Worm (Caenorhabditis elegans) whole organism, L4 larva: ENCODE measurements around the gene ZK792.12.
A peak's percentile ranks its signal among the peaks of the same experiment; 100 is the strongest.

Experiments
- D1046.2 ChIP-seq: fragments of 200-800 bp; sonication (Bioruptor generic); IDR thresholded peaks from 2 replicates; pipeline ENCODE4 v1.3.6; 2022; ENCODE audit warnings: missing genetic modification characterization, missing compliant biosample characterization
- F26F4.8 ChIP-seq: fragments of 200-800 bp; sonication (Bioruptor generic); conservative IDR thresholded peaks from 2 replicates; pipeline ENCODE4 v1.3.6; 2022; ENCODE audit warnings: missing genetic modification characterization, missing compliant biosample characterization
- F44E2.7 ChIP-seq: fragments of 200-800 bp; sonication (Bioruptor generic); IDR thresholded peaks from 2 replicates; pipeline ENCODE4 v2.1.2; 2022; ENCODE audit warnings: missing genetic modification characterization, missing compliant biosample characterization
- F49E8.2 ChIP-seq: sonication (generic microtip); optimal IDR thresholded peaks from 2 replicates; lab custom pipeline; 2016; ENCODE audit warnings: missing compliant biosample characterization, mild to moderate bottlenecking, missing genetic modification characterization, borderline replicate concordance
- R02D3.7 ChIP-seq: fragments of 150-350 bp; sonication (generic microtip); optimal IDR thresholded peaks from 3 replicates; lab custom pipeline; 2014; ENCODE audit warnings: missing biosample characterization, missing genetic modification characterization
- T20F7.1 ChIP-seq: fragments of 200-800 bp; sonication (Bioruptor generic); optimal IDR thresholded peaks from 2 replicates; lab custom pipeline; 2018; ENCODE audit warnings: mild to moderate bottlenecking, missing genetic modification characterization, missing compliant biosample characterization
- T26A8.4 ChIP-seq: fragments of 200-800 bp; sonication (Bioruptor generic); IDR thresholded peaks from 2 replicates; pipeline ENCODE4 v1.3.6; 2022; ENCODE audit warnings: missing genetic modification characterization, missing compliant biosample characterization
- Y75B8A.6 ChIP-seq: fragments of 200-800 bp; sonication (Bioruptor generic); IDR thresholded peaks from 2 replicates; pipeline ENCODE4 v1.3.6; 2022; ENCODE audit warnings: missing genetic modification reagents, missing genetic modification characterization, missing compliant biosample characterization
- ZK337.2 ChIP-seq: fragments of 200-800 bp; sonication (Bioruptor generic); IDR thresholded peaks from 2 replicates; pipeline ENCODE4 v1.3.6; 2022; ENCODE audit warnings: missing genetic modification reagents, missing genetic modification characterization, missing compliant biosample characterization
- aly-2 ChIP-seq: sonication (generic microtip); optimal IDR thresholded peaks from 2 replicates; lab custom pipeline; 2018; ENCODE audit warnings: missing biosample characterization, missing genetic modification characterization
- ceh-20 ChIP-seq: fragments of 200-800 bp; sonication (Bioruptor generic); IDR thresholded peaks from 2 replicates; pipeline ENCODE4 v1.3.6; 2022; ENCODE audit warnings: missing genetic modification reagents, missing genetic modification characterization, missing compliant biosample characterization
- ceh-62 ChIP-seq: sonication (generic microtip); optimal IDR thresholded peaks from 2 replicates; lab custom pipeline; 2017; ENCODE audit warnings: missing biosample characterization, missing genetic modification characterization
- daf-16 ChIP-seq, 3 experiments: sonication (generic microtip); optimal IDR thresholded peaks; 2 replicates each; lab custom pipeline; 2016 to 2017; ENCODE audit warnings: missing genetic modification characterization in 3 of 3, missing genetic modification reagents in 3 of 3, mild to moderate bottlenecking in 2 of 3, missing compliant biosample characterization in 2 of 3, missing biosample characterization in 1 of 3, moderate library complexity in 1 of 3
- daf-19 ChIP-seq: fragments of 200-800 bp; sonication (Bioruptor generic); conservative IDR thresholded peaks from 2 replicates; pipeline ENCODE4 v1.3.6; 2022; ENCODE audit warnings: missing genetic modification characterization, missing compliant biosample characterization
- dmd-8 ChIP-seq: fragments of 200-800 bp; sonication (Bioruptor generic); IDR thresholded peaks from 2 replicates; pipeline ENCODE4 v1.3.6; 2022; ENCODE audit warnings: missing genetic modification characterization, missing compliant biosample characterization
- dpl-1 ChIP-seq: fragments of 150-350 bp; optimal IDR thresholded peaks from 2 replicates; lab custom pipeline; 2014; ENCODE audit warnings: missing biosample characterization, missing genetic modification reagents, missing genetic modification characterization
- duxl-1 ChIP-seq: sonication (generic microtip); optimal IDR thresholded peaks from 2 replicates; lab custom pipeline; 2016; ENCODE audit warnings: mild to moderate bottlenecking, missing genetic modification characterization, moderate library complexity, missing compliant biosample characterization; ENCODE audit not compliant: poor library complexity
- dve-1 ChIP-seq: sonication (generic microtip); optimal IDR thresholded peaks from 2 replicates; lab custom pipeline; 2017; ENCODE audit warnings: antibody characterized with exemption, mild to moderate bottlenecking, missing genetic modification characterization, missing compliant biosample characterization; ENCODE audit not compliant: insufficient read depth
- egl-43 ChIP-seq: fragments of 200-800 bp; sonication (Bioruptor generic); IDR thresholded peaks from 2 replicates; pipeline ENCODE4 v1.3.6; 2022; ENCODE audit warnings: missing genetic modification reagents, missing genetic modification characterization, missing compliant biosample characterization
- fkh-10 ChIP-seq: fragments of 150-350 bp; optimal IDR thresholded peaks from 2 replicates; lab custom pipeline; 2014; ENCODE audit warnings: missing biosample characterization, missing genetic modification reagents, missing genetic modification characterization
- hif-1 ChIP-seq, 2 experiments: sonication (generic microtip); optimal IDR thresholded peaks; 2 replicates each; lab custom pipeline; 2016 to 2017; ENCODE audit warnings: missing compliant biosample characterization in 2 of 2, missing genetic modification characterization in 2 of 2, missing genetic modification reagents in 2 of 2, missing genotype in 2 of 2, mild to moderate bottlenecking in 1 of 2
- hlh-30 ChIP-seq: sonication (generic microtip); optimal IDR thresholded peaks from 2 replicates; lab custom pipeline; 2017; ENCODE audit warnings: antibody characterized with exemption, mild to moderate bottlenecking, missing genetic modification characterization, missing compliant biosample characterization; ENCODE audit not compliant: insufficient read depth
- lim-7 ChIP-seq: fragments of 200-800 bp; sonication (Bioruptor generic); IDR thresholded peaks from 2 replicates; pipeline ENCODE4 v1.3.6; 2022; ENCODE audit warnings: missing genetic modification characterization, missing compliant biosample characterization
- lin-13 ChIP-seq: fragments of 150-350 bp; optimal IDR thresholded peaks from 2 replicates; lab custom pipeline; 2014; ENCODE audit warnings: missing biosample characterization, missing genetic modification reagents, missing genetic modification characterization
- lin-29 ChIP-seq: fragments of 200-800 bp; sonication (Bioruptor generic); IDR thresholded peaks from 2 replicates; pipeline ENCODE4 v1.3.6; 2022; ENCODE audit warnings: missing genetic modification reagents, missing genetic modification characterization, missing compliant biosample characterization
- lin-38 ChIP-seq: fragments of 200-800 bp; sonication (Bioruptor generic); IDR thresholded peaks from 2 replicates; pipeline ENCODE4 v1.3.6; 2022; ENCODE audit warnings: missing genetic modification reagents, missing genetic modification characterization, missing compliant biosample characterization
- lin-39 ChIP-seq: fragments of 150-350 bp; optimal IDR thresholded peaks from 2 replicates; lab custom pipeline; 2014; ENCODE audit warnings: missing biosample characterization, missing genetic modification reagents, missing genetic modification characterization
- lir-3 ChIP-seq: sonication (generic microtip); optimal IDR thresholded peaks from 2 replicates; lab custom pipeline; 2016; ENCODE audit warnings: mild to moderate bottlenecking, missing genetic modification characterization, missing compliant biosample characterization
- lsy-2 ChIP-seq, 2 experiments: fragments of 150-350 bp in 1 of 2; sonication (generic microtip) in 1 of 2; optimal IDR thresholded peaks; 2 replicates each; lab custom pipeline; 2014 to 2017; ENCODE audit warnings: missing biosample characterization in 2 of 2, missing genetic modification characterization in 2 of 2
- mdl-1 ChIP-seq, 2 experiments: fragments of 150-350 bp in 1 of 2; sonication (generic microtip) in 1 of 2; optimal IDR thresholded peaks; 2 replicates each; lab custom pipeline; 2014 to 2017; ENCODE audit warnings: missing biosample characterization in 2 of 2, missing genetic modification characterization in 2 of 2
- mep-1 ChIP-seq: fragments of 150-350 bp; sonication (generic microtip); optimal IDR thresholded peaks from 3 replicates; lab custom pipeline; 2014; ENCODE audit warnings: missing biosample characterization, missing genetic modification characterization
- mes-2 ChIP-seq: sonication (generic microtip); optimal IDR thresholded peaks from 2 replicates; lab custom pipeline; 2016; ENCODE audit warnings: missing genotype, mild to moderate bottlenecking, missing genetic modification characterization, missing compliant biosample characterization; ENCODE audit not compliant: poor library complexity, severe bottlenecking
- mxl-3 ChIP-seq: fragments of 200-800 bp; sonication (Bioruptor generic); optimal IDR thresholded peaks from 2 replicates; lab custom pipeline; 2018; ENCODE audit warnings: mild to moderate bottlenecking, missing genetic modification characterization, missing compliant biosample characterization
- nhr-10 ChIP-seq: fragments of 150-350 bp; optimal IDR thresholded peaks from 2 replicates; lab custom pipeline; 2014; ENCODE audit warnings: missing biosample characterization, missing genetic modification characterization
- nhr-102 ChIP-seq: sonication (generic microtip); optimal IDR thresholded peaks from 2 replicates; lab custom pipeline; 2016; ENCODE audit warnings: mild to moderate bottlenecking, missing genetic modification characterization, moderate library complexity, missing compliant biosample characterization
- nhr-11 ChIP-seq: fragments of 150-350 bp; optimal IDR thresholded peaks from 2 replicates; lab custom pipeline; 2014; ENCODE audit warnings: missing biosample characterization, missing genetic modification characterization
- nhr-48 ChIP-seq: sonication (generic microtip); optimal IDR thresholded peaks from 2 replicates; lab custom pipeline; 2016; ENCODE audit warnings: mild to moderate bottlenecking, missing genetic modification characterization, missing compliant biosample characterization
- pha-4 ChIP-seq, 2 experiments: fragments of 150-350 bp in 1 of 2; fragments of 200-800 bp in 1 of 2; sonication (Bioruptor generic) in 1 of 2; IDR thresholded peaks in 1 of 2; optimal IDR thresholded peaks in 1 of 2; 2 replicates each; pipeline versions ENCODE4 v1.3.6 to Lab custom; 2014 to 2022; ENCODE audit warnings: missing genetic modification characterization in 2 of 2, missing genetic modification reagents in 2 of 2, missing biosample characterization in 1 of 2, missing compliant biosample characterization in 1 of 2
- rbr-2 ChIP-seq: sonication (generic microtip); optimal IDR thresholded peaks from 2 replicates; lab custom pipeline; 2016; ENCODE audit warnings: missing genotype, missing genetic modification characterization, missing compliant biosample characterization
- saeg-2 ChIP-seq: fragments of 200-800 bp; sonication (Bioruptor generic); IDR thresholded peaks from 2 replicates; pipeline ENCODE4 v1.3.6; 2022; ENCODE audit warnings: missing genetic modification reagents, missing genetic modification characterization, missing compliant biosample characterization
- snpc-1.2 ChIP-seq: fragments of 200-800 bp; sonication (Bioruptor generic); IDR thresholded peaks from 2 replicates; pipeline ENCODE4 v1.3.6; 2022; ENCODE audit warnings: missing genetic modification reagents, missing genetic modification characterization, missing compliant biosample characterization
- spr-1 ChIP-seq: sonication (generic microtip); optimal IDR thresholded peaks from 2 replicates; lab custom pipeline; 2016; ENCODE audit warnings: mild to moderate bottlenecking, missing genetic modification characterization, missing compliant biosample characterization
- spr-3 ChIP-seq: fragments of 200-800 bp; sonication (Bioruptor generic); optimal IDR thresholded peaks from 2 replicates; lab custom pipeline; 2018; ENCODE audit warnings: mild to moderate bottlenecking, missing genetic modification characterization, missing compliant biosample characterization
- tag-97 ChIP-seq: fragments of 200-800 bp; sonication (Bioruptor generic); IDR thresholded peaks from 2 replicates; pipeline ENCODE4 v1.3.6; 2022; ENCODE audit warnings: missing genetic modification characterization, missing compliant biosample characterization
- zag-1 ChIP-seq: fragments of 150-350 bp; optimal IDR thresholded peaks from 2 replicates; lab custom pipeline; 2014; ENCODE audit warnings: missing biosample characterization, missing genetic modification characterization
- zfp-2 ChIP-seq: sonication (generic microtip); optimal IDR thresholded peaks from 2 replicates; lab custom pipeline; 2016; ENCODE audit warnings: mild to moderate bottlenecking, missing genetic modification characterization, missing compliant biosample characterization
- zip-2 ChIP-seq: fragments of 150-350 bp; optimal IDR thresholded peaks from 2 replicates; lab custom pipeline; 2014; ENCODE audit warnings: missing biosample characterization, missing genetic modification characterization
- ztf-11 ChIP-seq: fragments of 150-350 bp; optimal IDR thresholded peaks from 2 replicates; lab custom pipeline; 2014; ENCODE audit warnings: missing biosample characterization, missing genetic modification characterization

Gene ZK792.12

DNA sequence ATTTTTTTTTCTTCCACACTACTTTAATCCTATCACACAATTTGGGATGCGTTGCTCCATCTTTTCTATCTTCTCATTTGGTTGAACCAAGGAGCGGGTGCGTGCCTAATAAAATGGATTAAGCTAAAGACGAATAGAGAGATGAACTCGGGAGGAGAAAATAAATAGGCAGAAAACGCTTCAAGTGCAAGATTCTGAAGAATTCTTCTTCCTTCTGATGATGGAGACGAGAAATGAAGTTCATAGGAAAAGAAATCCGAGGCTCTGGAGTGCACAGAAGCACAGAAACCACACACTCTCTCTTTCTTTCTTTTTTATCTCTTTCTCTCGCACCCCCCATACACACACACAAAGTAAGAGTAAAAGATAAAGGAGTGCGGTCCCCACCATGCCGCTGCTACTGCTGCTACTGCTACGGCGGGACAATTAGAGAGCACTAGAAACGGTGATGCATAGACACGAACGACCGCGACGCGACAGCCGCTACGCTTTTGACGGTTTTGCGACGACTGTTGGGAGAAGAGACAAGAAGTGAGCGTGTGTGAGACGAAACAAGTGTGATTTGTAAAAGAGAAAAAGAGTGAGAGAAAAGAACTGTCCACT lies 1.4 kb upstream of the ZK792.12 start (continued):
- TF ChIP-seq mdl-1 (tag; optimal IDR thresholded peaks at IDR 0.05; lab: Kevin White, UChicago) (peak; percentile 41 to 85), rbr-2 (tag; lab: Kevin White, UChicago) (peak; percentile 73), mep-1 (peak; percentile 87), ceh-20 (GFP tag; lab: Robert Waterston, UW) (0 out of 2 replicates have a peak, but pooled peaks have one; percentile 26), nhr-11 (tag; lab: Kevin White, UChicago) (peak; percentile 50), dpl-1 (GFP tag; lab: Kevin White, UChicago) (peak; percentile 34), lim-7 (GFP tag; lab: Robert Waterston, UW) (0 out of 2 replicates have a peak, but pooled peaks have one; percentile 44), lin-38 (peak; percentile 56), lin-39 (tag; lab: Kevin White, UChicago) (no peak), mxl-3 (peak; percentile 98), spr-3 (GFP tag; lab: Kevin White, UChicago) (no peak), F26F4.8 (GFP tag; lab: Robert Waterston, UW) (no peak), F49E8.2 (tag; lab: Kevin White, UChicago) (no peak), D1046.2 (GFP tag; lab: Robert Waterston, UW) (no peak), hlh-30 (tag; lab: Kevin White, UChicago) (peak; percentile 81), ZK337.2 (GFP tag; lab: Robert Waterston, UW) (no peak), T20F7.1 (GFP tag; lab: Kevin White, UChicago) (peak; percentile 62), lsy-2 (tag; optimal IDR thresholded peaks at IDR 0.05; lab: Kevin White, UChicago) (peak; percentile 32 to 58), aly-2 (tag; lab: Kevin White, UChicago) (no peak), mes-2 (tag; lab: Kevin White, UChicago) (peak; percentile 70), lir-3 (tag; lab: Kevin White, UChicago) (no peak), daf-16 (GFP tag; optimal IDR thresholded peaks at IDR 0.05; lab: Kevin White, UChicago) (peak in 1 of 2 experiments; percentile 14), daf-16 (tag; optimal IDR thresholded peaks at IDR 0.05; lab: Kevin White, UChicago) (peak; percentile 68), dve-1 (tag; lab: Kevin White, UChicago) (peak; percentile 92), snpc-1.2 (no peak), zag-1 (tag; lab: Kevin White, UChicago) (no peak), pha-4 (GFP tag; IDR thresholded peaks at IDR 0.05; lab: Robert Waterston, UW) (peak; percentile 58; the same call in 1 of the 2 replicates), pha-4 (tag; optimal IDR thresholded peaks at IDR 0.05; lab: Kevin White, UChicago) (no peak), dmd-8 (0 out of 2 replicates have a peak, but pooled peaks have one; percentile 39), ceh-62 (tag; lab: Kevin White, UChicago) (no peak), nhr-10 (tag; lab: Kevin White, UChicago) (no peak), R02D3.7 (tag; lab: Kevin White, UChicago) (no peak), lin-29 (GFP tag; lab: Robert Waterston, UW) (no peak), ztf-11 (tag; lab: Kevin White, UChicago) (no peak), F44E2.7 (GFP tag; lab: Robert Waterston, UW) (no peak), T26A8.4 (GFP tag; lab: Robert Waterston, UW) (no peak), lin-13 (GFP tag; lab: Kevin White, UChicago) (no peak), Y75B8A.6 (GFP tag; lab: Robert Waterston, UW) (no peak), duxl-1 (tag; lab: Kevin White, UChicago) (no peak), fkh-10 (GFP tag; lab: Kevin White, UChicago) (peak; percentile 69), zip-2 (tag; lab: Kevin White, UChicago) (no peak), spr-1 (tag; lab: Kevin White, UChicago) (peak; percentile 42), zfp-2 (no peak), daf-19 (GFP tag; lab: Robert Waterston, UW) (no peak), nhr-102 (tag; lab: Kevin White, UChicago) (peak; percentile 61), egl-43 (peak; percentile 67; the same call in 1 of the 2 replicates), nhr-48 (tag; lab: Kevin White, UChicago) (peak; percentile 57), saeg-2 (no peak), hif-1 (tag; optimal IDR thresholded peaks at IDR 0.05; lab: Kevin White, UChicago) (peak in 1 of 2 experiments; percentile 64), tag-97 (GFP tag; lab: Robert Waterston, UW) (no peak)
